Fruit fly (Drosophila melanogaster) whole organism: ENCODE measurements around the gene cpx.

Experiments
- Dll ChIP-seq: fragments of >200 bp; optimal IDR thresholded peaks from 2 replicates; lab custom pipeline; 2017
- psq ChIP-seq: fragments of >200 bp; optimal IDR thresholded peaks from 2 replicates; lab custom pipeline; 2017
- usp ChIP-seq: fragments of >200 bp; optimal IDR thresholded peaks from 2 replicates; lab custom pipeline; 2017; ENCODE audit warnings: missing biosample characterization, missing genetic modification characterization, mixed read lengths

DNA sequence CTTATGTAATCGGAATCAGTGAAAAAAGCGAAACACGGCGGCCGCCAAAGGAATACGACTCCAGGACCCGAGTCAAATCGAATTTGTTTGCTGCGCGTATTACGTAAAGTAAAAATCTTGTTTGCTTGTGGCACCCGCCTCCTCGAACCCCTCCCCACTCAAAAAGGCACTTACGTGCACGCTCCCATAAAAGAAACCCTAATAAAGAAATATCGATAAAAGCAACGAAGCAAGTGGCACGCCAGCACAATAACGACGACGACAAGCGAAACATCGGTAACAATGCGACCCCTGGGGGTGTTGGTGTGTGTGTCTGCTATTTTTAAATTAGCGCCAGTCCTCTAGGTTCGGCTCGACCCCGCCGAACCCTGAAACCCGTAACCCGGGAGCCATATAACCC lies 2.2 kb downstream of the cpx start:
- no peak for TF ChIP-seq psq (lab: Kevin White, UChicago)
- no peak for TF ChIP-seq Dll (lab: Kevin White, UChicago)
- no peak for TF ChIP-seq usp
